ENCODE assay signal across 1 fruit fly cellular context in genomic region chr2L:2878188-2878587, dm6.
TF ChIP-seq lines count a peak whose summit lies in the region.

Gene Prx6a, minus strand, starts transcription at chr2L:2878232.
Gene Sbat, plus strand, starts transcription at chr2L:2878344.

TF ChIP-seq in whole organism, embryonic, 481 proteins besides CTCF, POLR2A, EP300 and RAD21 (continued from another document and continues in another):
- peak; percentile 50 for TF ChIP-seq dmrt99B (tag; optimal IDR thresholded peaks at IDR 0.05; lab: Kevin White, UChicago)
- TF ChIP-seq CG15073 (GFP tag; optimal IDR thresholded peaks at IDR 0.05; lab: Kevin White, UChicago): peak; percentile 17
- TF ChIP-seq chm (GFP tag; IDR thresholded peaks at IDR 0.05; lab: Robert Waterston, UW): no peak
- peak; percentile 69 for TF ChIP-seq CG14014 (GFP tag; IDR thresholded peaks at IDR 0.05; lab: Robert Waterston, UW)
- TF ChIP-seq sug (tag; optimal IDR thresholded peaks at IDR 0.05; lab: Kevin White, UChicago): peak; percentile 89
- TF ChIP-seq CG6683 (GFP tag; optimal IDR thresholded peaks at IDR 0.05; lab: Kevin White, UChicago): peak; percentile 39
- peak; percentile 52 for TF ChIP-seq CG1792 (GFP tag; optimal IDR thresholded peaks at IDR 0.05; lab: Kevin White, UChicago)
- peak; percentile 73 for TF ChIP-seq croc (GFP tag; conservative IDR thresholded peaks at IDR 0.05; lab: Robert Waterston, UW)
- TF ChIP-seq sisA (GFP tag; IDR thresholded peaks at IDR 0.05; lab: Robert Waterston, UW): peak; percentile 70
- peak; percentile 59 for TF ChIP-seq CG11085 (GFP tag; IDR thresholded peaks at IDR 0.05; lab: Robert Waterston, UW)
- TF ChIP-seq Dref (GFP tag; IDR thresholded peaks at IDR 0.05; lab: Robert Waterston, UW): peak; percentile 34; the same call in 1 of the 2 replicates
- TF ChIP-seq CG9609 (GFP tag; optimal IDR thresholded peaks at IDR 0.05; lab: Kevin White, UChicago): peak; percentile 70
- TF ChIP-seq Dip3 (GFP tag; optimal IDR thresholded peaks at IDR 0.05; lab: Kevin White, UChicago): peak; percentile 67
- peak; percentile 75 for TF ChIP-seq Neu2 (GFP tag; optimal IDR thresholded peaks at IDR 0.05; lab: Kevin White, UChicago; ENCODE audit: borderline replicate concordance)
- TF ChIP-seq CG31224 (GFP tag; IDR thresholded peaks at IDR 0.05; lab: Robert Waterston, UW): peak; percentile 44; the same call in 1 of the 2 replicates
- TF ChIP-seq E2f2 (GFP tag; IDR thresholded peaks at IDR 0.05; lab: Robert Waterston, UW): peak; percentile 83
- TF ChIP-seq CG10654 (GFP tag; optimal IDR thresholded peaks at IDR 0.05; lab: Kevin White, UChicago): peak; percentile 68
- no peak for TF ChIP-seq peb (GFP tag; IDR thresholded peaks at IDR 0.05; lab: Robert Waterston, UW)
- peak; percentile 11 for TF ChIP-seq CG1529 (GFP tag; optimal IDR thresholded peaks at IDR 0.05; lab: Kevin White, UChicago)
- TF ChIP-seq maf-S (GFP tag; optimal IDR thresholded peaks at IDR 0.05; lab: Kevin White, UChicago): peak; percentile 54
- no peak for TF ChIP-seq pan (optimal IDR thresholded peaks at IDR 0.05; lab: Kevin White, UChicago)
- TF ChIP-seq pan (GFP tag; optimal IDR thresholded peaks at IDR 0.05 in 1 of 2, IDR thresholded peaks at IDR 0.05 in 1 of 2): peak in 1 of 2 experiments; percentile 59
- TF ChIP-seq lab (GFP tag; optimal IDR thresholded peaks at IDR 0.05; lab: Kevin White, UChicago): peak; percentile 83
- TF ChIP-seq Kr (GFP tag; optimal IDR thresholded peaks at IDR 0.05; lab: Kevin White, UChicago): no peak
- peak; percentile 39 for TF ChIP-seq ewg (GFP tag; optimal IDR thresholded peaks at IDR 0.05; lab: Kevin White, UChicago)
- peak; percentile 64 for TF ChIP-seq esg (GFP tag; conservative IDR thresholded peaks at IDR 0.05; lab: Robert Waterston, UW)
- TF ChIP-seq bcd (GFP tag; optimal IDR thresholded peaks at IDR 0.05; lab: Kevin White, UChicago): peak; percentile 69
- TF ChIP-seq ssp (GFP tag; IDR thresholded peaks at IDR 0.05; lab: Robert Waterston, UW): peak; percentile 58
- TF ChIP-seq hbn (GFP tag; IDR thresholded peaks at IDR 0.05; lab: Robert Waterston, UW; ENCODE audit: partially characterized antibody): 0 out of 2 replicates have a peak, but pooled peaks have one; percentile 15
- no peak for TF ChIP-seq lov (optimal IDR thresholded peaks at IDR 0.05; lab: Kevin White, UChicago)
- no peak for TF ChIP-seq lov (GFP tag; IDR thresholded peaks at IDR 0.05; lab: Robert Waterston, UW)
- TF ChIP-seq ro (GFP tag; IDR thresholded peaks at IDR 0.05; lab: Robert Waterston, UW): 0 out of 2 replicates have a peak, but pooled peaks have one; percentile 6
- TF ChIP-seq E2f1 (GFP tag; IDR thresholded peaks at IDR 0.05; lab: Robert Waterston, UW): peak; percentile 50
- peak; percentile 17 for TF ChIP-seq pfk (GFP tag; optimal IDR thresholded peaks at IDR 0.05; lab: Kevin White, UChicago)
- peak; percentile 44 for TF ChIP-seq CG30431 (GFP tag; optimal IDR thresholded peaks at IDR 0.05; lab: Kevin White, UChicago)
- no peak; the same call in 2 of the 3 replicates for TF ChIP-seq CG11093 (GFP tag; IDR thresholded peaks at IDR 0.05; lab: Robert Waterston, UW)
- no peak for TF ChIP-seq Trl (optimal IDR thresholded peaks at IDR 0.05; lab: Kevin White, UChicago)
- peak; percentile 83 for TF ChIP-seq Trl (GFP tag; optimal IDR thresholded peaks at IDR 0.05; lab: Kevin White, UChicago)
- peak; percentile 57 for TF ChIP-seq gsb-n (tag; optimal IDR thresholded peaks at IDR 0.05; lab: Kevin White, UChicago)
- peak; percentile 68 for TF ChIP-seq Meics (GFP tag; optimal IDR thresholded peaks at IDR 0.05; lab: Kevin White, UChicago)
- TF ChIP-seq CG11560 (tag; IDR thresholded peaks at IDR 0.05; lab: Robert Waterston, UW): peak; percentile 54; the same call in 1 of the 3 replicates
- TF ChIP-seq grau (tag; optimal IDR thresholded peaks at IDR 0.05; lab: Kevin White, UChicago): peak; percentile 80
- peak; percentile 84 for TF ChIP-seq phol (tag; optimal IDR thresholded peaks at IDR 0.05; lab: Kevin White, UChicago)
- TF ChIP-seq CG6689 (GFP tag; IDR thresholded peaks at IDR 0.05; lab: Robert Waterston, UW): peak; percentile 69; the same call in 1 of the 2 replicates
- TF ChIP-seq CG2116 (GFP tag; optimal IDR thresholded peaks at IDR 0.05; lab: Kevin White, UChicago): peak; percentile 69
- peak; percentile 81 for TF ChIP-seq Nf-YC (tag; optimal IDR thresholded peaks at IDR 0.05; lab: Kevin White, UChicago)
- no peak; the same call in 1 of the 2 replicates for TF ChIP-seq CG32767 (GFP tag; IDR thresholded peaks at IDR 0.05; lab: Robert Waterston, UW)
- TF ChIP-seq CG1233 (GFP tag; optimal IDR thresholded peaks at IDR 0.05; lab: Kevin White, UChicago): peak; percentile 72
- no peak for TF ChIP-seq HLHmδ (GFP tag; optimal IDR thresholded peaks at IDR 0.05; lab: Kevin White, UChicago)
- peak; percentile 46 for TF ChIP-seq Mad (GFP tag; optimal IDR thresholded peaks at IDR 0.05; lab: Kevin White, UChicago)
- TF ChIP-seq seq (GFP tag; IDR thresholded peaks at IDR 0.05; lab: Robert Waterston, UW): no peak
- TF ChIP-seq bbx (GFP tag; IDR thresholded peaks at IDR 0.05; lab: Robert Waterston, UW; ENCODE audit: partially characterized antibody): no peak
- TF ChIP-seq jing (GFP tag; optimal IDR thresholded peaks at IDR 0.05; lab: Kevin White, UChicago): peak; percentile 49
- peak in 1 of 3 experiments; percentile 70 for TF ChIP-seq lola (GFP tag; optimal IDR thresholded peaks at IDR 0.05; lab: Kevin White, UChicago)
- TF ChIP-seq Mes4 (GFP tag; optimal IDR thresholded peaks at IDR 0.05; lab: Kevin White, UChicago): peak; percentile 42
- no peak for TF ChIP-seq CG9797 (GFP tag; optimal IDR thresholded peaks at IDR 0.05; lab: Kevin White, UChicago)
- peak; percentile 59; the same call in 1 of the 2 replicates for TF ChIP-seq NFAT (GFP tag; IDR thresholded peaks at IDR 0.05; lab: Robert Waterston, UW)
- no peak for TF ChIP-seq fru (optimal IDR thresholded peaks at IDR 0.05; lab: Kevin White, UChicago)
- TF ChIP-seq CG15601 (tag; optimal IDR thresholded peaks at IDR 0.05; lab: Kevin White, UChicago): peak; percentile 53
- TF ChIP-seq Sry-δ (GFP tag; optimal IDR thresholded peaks at IDR 0.05; lab: Kevin White, UChicago): peak; percentile 52
- no peak for TF ChIP-seq prd (optimal IDR thresholded peaks at IDR 0.05; lab: Kevin White, UChicago)
- TF ChIP-seq prd (GFP tag; IDR thresholded peaks at IDR 0.05; lab: Robert Waterston, UW): peak; percentile 80
- peak; percentile 66 for TF ChIP-seq Fer2 (tag; optimal IDR thresholded peaks at IDR 0.05; lab: Kevin White, UChicago)
- TF ChIP-seq unpg (GFP tag; optimal IDR thresholded peaks at IDR 0.05; lab: Kevin White, UChicago): peak; percentile 74
- TF ChIP-seq HLH54F (GFP tag; optimal IDR thresholded peaks at IDR 0.05; lab: Kevin White, UChicago): peak; percentile 73
- peak; percentile 86 for TF ChIP-seq CoRest (tag; optimal IDR thresholded peaks at IDR 0.05; lab: Kevin White, UChicago)
- TF ChIP-seq Oli (tag; optimal IDR thresholded peaks at IDR 0.05; lab: Kevin White, UChicago): peak; percentile 52
- peak; percentile 36; the same call in 1 of the 2 replicates for TF ChIP-seq CG17328 (GFP tag; IDR thresholded peaks at IDR 0.05; lab: Robert Waterston, UW)
- peak; percentile 49 for TF ChIP-seq Chrac-16 (GFP tag; optimal IDR thresholded peaks at IDR 0.05; lab: Kevin White, UChicago)
- peak; percentile 48 for TF ChIP-seq CG16815 (GFP tag; optimal IDR thresholded peaks at IDR 0.05; lab: Kevin White, UChicago)
- peak; percentile 78 for TF ChIP-seq CG17829 (tag; optimal IDR thresholded peaks at IDR 0.05; lab: Kevin White, UChicago)
- peak; percentile 96 for TF ChIP-seq Ets65A (GFP tag; lab: Kevin White, UChicago)
- TF ChIP-seq CG4707 (GFP tag; optimal IDR thresholded peaks at IDR 0.05; lab: Kevin White, UChicago): no peak
- TF ChIP-seq CG7745 (tag; optimal IDR thresholded peaks at IDR 0.05; lab: Kevin White, UChicago): no peak
- TF ChIP-seq fd102C (GFP tag; optimal IDR thresholded peaks at IDR 0.05; lab: Kevin White, UChicago): peak; percentile 20
- TF ChIP-seq CG10366 (GFP tag; IDR thresholded peaks at IDR 0.05; lab: Robert Waterston, UW): peak; percentile 55; the same call in 1 of the 2 replicates
- peak; percentile 18 for TF ChIP-seq CG12236 (GFP tag; optimal IDR thresholded peaks at IDR 0.05; lab: Kevin White, UChicago)
- peak in 1 of 2 experiments; percentile 64 for TF ChIP-seq tll (GFP tag; optimal IDR thresholded peaks at IDR 0.05; lab: Kevin White, UChicago)
- TF ChIP-seq onecut (GFP tag; IDR thresholded peaks at IDR 0.05; lab: Robert Waterston, UW): peak; percentile 21; the same call in 1 of the 2 replicates
- peak; percentile 81 for TF ChIP-seq CG30403 (GFP tag; optimal IDR thresholded peaks at IDR 0.05; lab: Kevin White, UChicago)
- peak; percentile 74 for TF ChIP-seq bab2 (GFP tag; optimal IDR thresholded peaks at IDR 0.05; lab: Kevin White, UChicago)
- no peak for TF ChIP-seq YL-1 (GFP tag; optimal IDR thresholded peaks at IDR 0.05; lab: Kevin White, UChicago)
- peak; percentile 45 for TF ChIP-seq hkb (optimal IDR thresholded peaks at IDR 0.05; lab: Kevin White, UChicago)
- TF ChIP-seq hkb (GFP tag; IDR thresholded peaks at IDR 0.05; lab: Robert Waterston, UW): peak; percentile 51; the same call in 1 of the 2 replicates
- peak; percentile 53 for TF ChIP-seq da (GFP tag; optimal IDR thresholded peaks at IDR 0.05; lab: Kevin White, UChicago)
- no peak for TF ChIP-seq dan (GFP tag; IDR thresholded peaks at IDR 0.05; lab: Robert Waterston, UW)
- peak; percentile 25 for TF ChIP-seq CG5180 (GFP tag; optimal IDR thresholded peaks at IDR 0.05; lab: Kevin White, UChicago)
- no peak for TF ChIP-seq Opbp (GFP tag; IDR thresholded peaks at IDR 0.05; lab: Robert Waterston, UW; ENCODE audit: partially characterized antibody)
- TF ChIP-seq CG10274 (GFP tag; optimal IDR thresholded peaks at IDR 0.05; lab: Kevin White, UChicago): peak; percentile 40
- peak; percentile 76 for TF ChIP-seq CG3281 (GFP tag; optimal IDR thresholded peaks at IDR 0.05; lab: Kevin White, UChicago)
- peak; percentile 63; the same call in 1 of the 2 replicates for TF ChIP-seq HLH3B (GFP tag; IDR thresholded peaks at IDR 0.05; lab: Robert Waterston, UW)
- peak; percentile 55 for TF ChIP-seq exex (tag; optimal IDR thresholded peaks at IDR 0.05; lab: Kevin White, UChicago)
- peak; percentile 37 for TF ChIP-seq CG4424 (GFP tag; optimal IDR thresholded peaks at IDR 0.05; lab: Kevin White, UChicago)
- peak; percentile 84 for TF ChIP-seq pzg (GFP tag; optimal IDR thresholded peaks at IDR 0.05; lab: Kevin White, UChicago)
- TF ChIP-seq CG10147 (GFP tag; optimal IDR thresholded peaks at IDR 0.05; lab: Kevin White, UChicago): peak; percentile 87
- TF ChIP-seq CG13894 (tag; optimal IDR thresholded peaks at IDR 0.05; lab: Kevin White, UChicago): peak; percentile 85
- peak; percentile 9 for TF ChIP-seq CG6765 (GFP tag; optimal IDR thresholded peaks at IDR 0.05; lab: Kevin White, UChicago)
- TF ChIP-seq vfl (GFP tag; optimal IDR thresholded peaks at IDR 0.05; lab: Kevin White, UChicago): peak; percentile 63
- TF ChIP-seq CG3838 (GFP tag; optimal IDR thresholded peaks at IDR 0.05; lab: Kevin White, UChicago): peak; percentile 4
- 0 out of 2 replicates have a peak, but pooled peaks have one; percentile 20 for TF ChIP-seq Oaz (GFP tag; IDR thresholded peaks at IDR 0.05; lab: Robert Waterston, UW)
- peak; percentile 59 for TF ChIP-seq CG10209 (GFP tag; optimal IDR thresholded peaks at IDR 0.05; lab: Kevin White, UChicago)
- TF ChIP-seq Nf-YB (GFP tag; optimal IDR thresholded peaks at IDR 0.05; lab: Kevin White, UChicago): peak; percentile 30
- TF ChIP-seq CG3726 (GFP tag; IDR thresholded peaks at IDR 0.05; lab: Robert Waterston, UW): no peak
- TF ChIP-seq CG17361 (GFP tag; IDR thresholded peaks at IDR 0.05; lab: Robert Waterston, UW): peak; percentile 64
- TF ChIP-seq CG4404 (GFP tag; IDR thresholded peaks at IDR 0.05; lab: Robert Waterston, UW): peak; percentile 63
- peak; percentile 69 for TF ChIP-seq CG11504 (tag; optimal IDR thresholded peaks at IDR 0.05; lab: Kevin White, UChicago)
- TF ChIP-seq az2 (GFP tag; optimal IDR thresholded peaks at IDR 0.05; lab: Kevin White, UChicago): peak; percentile 57
- peak; percentile 84 for TF ChIP-seq CG2120 (GFP tag; optimal IDR thresholded peaks at IDR 0.05; lab: Kevin White, UChicago)
- TF ChIP-seq kah (GFP tag; optimal IDR thresholded peaks at IDR 0.05; lab: Kevin White, UChicago): peak; percentile 14
- TF ChIP-seq CG34376 (GFP tag; optimal IDR thresholded peaks at IDR 0.05; lab: Kevin White, UChicago): peak; percentile 91
- TF ChIP-seq crp (GFP tag; optimal IDR thresholded peaks at IDR 0.05; lab: Kevin White, UChicago): peak; percentile 93 to 98
- TF ChIP-seq CG11723 (GFP tag; optimal IDR thresholded peaks at IDR 0.05; lab: Kevin White, UChicago): peak; percentile 40
- TF ChIP-seq gfzf (GFP tag; optimal IDR thresholded peaks at IDR 0.05; lab: Kevin White, UChicago): peak; percentile 11
- no peak for TF ChIP-seq dimm (GFP tag; IDR thresholded peaks at IDR 0.05; lab: Robert Waterston, UW)
- TF ChIP-seq H2.0 (GFP tag; IDR thresholded peaks at IDR 0.05; lab: Robert Waterston, UW): peak; percentile 43; the same call in 1 of the 2 replicates
- TF ChIP-seq Gsc (GFP tag; IDR thresholded peaks at IDR 0.05; lab: Robert Waterston, UW): no peak
- peak; percentile 21 for TF ChIP-seq sima (GFP tag; optimal IDR thresholded peaks at IDR 0.05; lab: Kevin White, UChicago)
- no peak for TF ChIP-seq tup (GFP tag; optimal IDR thresholded peaks at IDR 0.05; lab: Kevin White, UChicago)
- peak; percentile 47 for TF ChIP-seq CG1602 (GFP tag; optimal IDR thresholded peaks at IDR 0.05; lab: Kevin White, UChicago)
- peak; percentile 65 for TF ChIP-seq knrl (GFP tag; IDR thresholded peaks at IDR 0.05; lab: Robert Waterston, UW; ENCODE audit: partially characterized antibody)
- peak; percentile 73 for TF ChIP-seq tin (GFP tag; optimal IDR thresholded peaks at IDR 0.05; lab: Kevin White, UChicago)
- TF ChIP-seq CG11456 (GFP tag; IDR thresholded peaks at IDR 0.05; lab: Robert Waterston, UW): 0 out of 3 replicates have a peak, but pooled peaks have one; percentile 65
- no peak for TF ChIP-seq zen2 (GFP tag; IDR thresholded peaks at IDR 0.05; lab: Robert Waterston, UW; ENCODE audit: partially characterized antibody)
- TF ChIP-seq CG8281 (tag; optimal IDR thresholded peaks at IDR 0.05; lab: Kevin White, UChicago): peak; percentile 31
- peak; percentile 80 for TF ChIP-seq CG14710 (tag; optimal IDR thresholded peaks at IDR 0.05; lab: Kevin White, UChicago)
- no peak for TF ChIP-seq mld (GFP tag; IDR thresholded peaks at IDR 0.05; lab: Robert Waterston, UW; ENCODE audit: partially characterized antibody)
- peak; percentile 66 for TF ChIP-seq CG33557 (GFP tag; optimal IDR thresholded peaks at IDR 0.05; lab: Kevin White, UChicago)
- peak; percentile 56 for TF ChIP-seq CG13123 (GFP tag; optimal IDR thresholded peaks at IDR 0.05; lab: Kevin White, UChicago)
